Worm (Caenorhabditis elegans) whole organism, L1 larva: ENCODE data around the gene pfd-4.

Experiments used
- C16A3.4 ChIP-seq: fragments of 150-350 bp; optimal IDR thresholded peaks from 2 replicates; lab custom pipeline; 2014; ENCODE audit warnings: missing biosample characterization, missing genetic modification characterization
- F16B12.6 ChIP-seq: fragments of 150-350 bp; optimal IDR thresholded peaks from 2 replicates; lab custom pipeline; 2014; ENCODE audit warnings: missing biosample characterization, missing genetic modification characterization
- aha-1 ChIP-seq: fragments of 150-350 bp; optimal IDR thresholded peaks from 2 replicates; lab custom pipeline; 2014; ENCODE audit warnings: missing biosample characterization, missing genetic modification characterization
- alr-1 ChIP-seq: fragments of 200-800 bp; sonication (Bioruptor generic); optimal IDR thresholded peaks from 2 replicates; lab custom pipeline; 2018; ENCODE audit warnings: borderline replicate concordance, mild to moderate bottlenecking, missing genetic modification characterization, missing compliant biosample characterization
- blmp-1 ChIP-seq: fragments of 150-350 bp; optimal IDR thresholded peaks from 2 replicates; lab custom pipeline; 2014; ENCODE audit warnings: missing biosample characterization, missing genetic modification characterization
- ceh-63 ChIP-seq: fragments of 200-800 bp; sonication (Bioruptor generic); optimal IDR thresholded peaks from 2 replicates; lab custom pipeline; 2018; ENCODE audit warnings: mild to moderate bottlenecking, missing genetic modification characterization, missing compliant biosample characterization
- ceh-82 ChIP-seq, 3 experiments: fragments of 150-350 bp in 1 of 3; sonication (generic microtip) in 2 of 3; optimal IDR thresholded peaks; 2 replicates each; lab custom pipeline; 2014 to 2017; ENCODE audit warnings: missing biosample characterization in 3 of 3, missing genetic modification characterization in 3 of 3
- ceh-88 ChIP-seq: fragments of 200-800 bp; sonication (Bioruptor generic); IDR thresholded peaks from 2 replicates; pipeline ENCODE4 v1.3.6; 2022; ENCODE audit warnings: missing genetic modification characterization, missing compliant biosample characterization
- ceh-90 ChIP-seq: sonication (generic microtip); optimal IDR thresholded peaks from 2 replicates; lab custom pipeline; 2016; ENCODE audit warnings: missing genetic modification characterization, missing compliant biosample characterization
- dpl-1 ChIP-seq, 3 experiments: fragments of 150-350 bp in 2 of 3; sonication (generic microtip) in 1 of 3; optimal IDR thresholded peaks; 2 replicates each; lab custom pipeline; 2014 to 2017; ENCODE audit warnings: missing biosample characterization in 3 of 3, missing genetic modification characterization in 3 of 3, missing genetic modification reagents in 3 of 3
- dsc-1 ChIP-seq: sonication (generic microtip); optimal IDR thresholded peaks from 2 replicates; lab custom pipeline; 2016; ENCODE audit warnings: mild to moderate bottlenecking, missing genetic modification characterization, missing compliant biosample characterization
- efl-1 ChIP-seq, 4 experiments: fragments of 150-350 bp; optimal IDR thresholded peaks in 3 of 4; peaks in 1 of 4; 1 replicate in 1 of 4; 2 replicates in 3 of 4; lab custom pipeline; 2014; ENCODE audit warnings: missing biosample characterization in 2 of 4, missing genetic modification characterization in 2 of 4, missing genetic modification reagents in 2 of 4
- efl-3 ChIP-seq: fragments of 200-800 bp; sonication (Bioruptor generic); optimal IDR thresholded peaks from 2 replicates; lab custom pipeline; 2018; ENCODE audit warnings: mild to moderate bottlenecking, missing genetic modification characterization, missing compliant biosample characterization
- egl-27 ChIP-seq, 2 experiments: fragments of 150-350 bp in 1 of 2; sonication (generic microtip); optimal IDR thresholded peaks; 3 replicates each; lab custom pipeline; 2017 to 2018; ENCODE audit warnings: missing biosample characterization in 2 of 2, missing genetic modification characterization in 2 of 2, missing genetic modification reagents in 2 of 2
- elt-3 ChIP-seq, 6 experiments: fragments of 150-350 bp in 1 of 6; sonication (generic microtip); optimal IDR thresholded peaks; 2 replicates each; lab custom pipeline; 2017 to 2018; ENCODE audit warnings: missing biosample characterization in 6 of 6, missing genetic modification characterization in 6 of 6, inconsistent platforms in 1 of 6
- ets-5 ChIP-seq: fragments of 200-800 bp; sonication (Bioruptor generic); IDR thresholded peaks from 2 replicates; pipeline ENCODE4 v1.3.6; 2022; ENCODE audit warnings: missing genetic modification characterization, missing compliant biosample characterization
- fkh-8 ChIP-seq: sonication (generic microtip); optimal IDR thresholded peaks from 2 replicates; lab custom pipeline; 2016; ENCODE audit warnings: mild to moderate bottlenecking, missing genetic modification characterization, missing compliant biosample characterization
- fos-1 ChIP-seq: fragments of 150-350 bp; optimal IDR thresholded peaks from 2 replicates; lab custom pipeline; 2014; ENCODE audit warnings: missing biosample characterization, missing genetic modification characterization
- hlh-4 ChIP-seq: sonication (generic microtip); optimal IDR thresholded peaks from 2 replicates; lab custom pipeline; 2016; ENCODE audit warnings: mild to moderate bottlenecking, missing genetic modification characterization, missing compliant biosample characterization
- hpl-2 ChIP-seq: fragments of 150-350 bp; optimal IDR thresholded peaks from 2 replicates; lab custom pipeline; 2014; ENCODE audit warnings: missing biosample characterization, missing genetic modification reagents, missing genetic modification characterization
- irx-1 ChIP-seq: sonication (generic microtip); optimal IDR thresholded peaks from 2 replicates; lab custom pipeline; 2016; ENCODE audit warnings: missing genetic modification characterization, missing compliant biosample characterization
- lin-13 ChIP-seq: fragments of 150-350 bp; optimal IDR thresholded peaks from 2 replicates; lab custom pipeline; 2014; ENCODE audit warnings: missing biosample characterization, missing genetic modification reagents, missing genetic modification characterization
- lin-14 ChIP-seq: fragments of 200-800 bp; sonication (Bioruptor generic); optimal IDR thresholded peaks from 2 replicates; lab custom pipeline; 2018; ENCODE audit warnings: mild to moderate bottlenecking, missing genetic modification characterization, moderate library complexity, missing compliant biosample characterization
- lin-15B ChIP-seq: fragments of 150-350 bp; sonication (generic microtip); optimal IDR thresholded peaks from 3 replicates; lab custom pipeline; 2014; ENCODE audit warnings: missing biosample characterization, missing genetic modification characterization
- lin-35 ChIP-seq, 2 experiments: fragments of 150-350 bp; optimal IDR thresholded peaks; 2 replicates each; lab custom pipeline; 2014; ENCODE audit warnings: missing biosample characterization in 2 of 2, missing genetic modification characterization in 2 of 2, missing genetic modification reagents in 2 of 2
- lir-3 ChIP-seq: sonication (generic microtip); optimal IDR thresholded peaks from 2 replicates; lab custom pipeline; 2016; ENCODE audit warnings: mild to moderate bottlenecking, missing genetic modification characterization, moderate library complexity, missing compliant biosample characterization; ENCODE audit not compliant: poor library complexity
- lsy-2 ChIP-seq, 2 experiments: fragments of 150-350 bp; optimal IDR thresholded peaks; 2 replicates each; lab custom pipeline; 2014; ENCODE audit warnings: missing biosample characterization in 2 of 2, missing genetic modification characterization in 2 of 2
- mab-9 ChIP-seq: fragments of 200-800 bp; sonication (Bioruptor generic); IDR thresholded peaks from 2 replicates; pipeline ENCODE4 v1.3.6; 2022; ENCODE audit warnings: missing genetic modification reagents, missing genetic modification characterization, missing compliant biosample characterization
- mdl-1 ChIP-seq, 2 experiments: fragments of 150-350 bp; optimal IDR thresholded peaks; 2 replicates each; lab custom pipeline; 2014 to 2017; ENCODE audit warnings: missing biosample characterization in 2 of 2, missing genetic modification characterization in 2 of 2, inconsistent platforms in 1 of 2
- mep-1 ChIP-seq: fragments of 150-350 bp; optimal IDR thresholded peaks from 2 replicates; lab custom pipeline; 2014; ENCODE audit warnings: missing biosample characterization, missing genetic modification characterization
- nhr-19 ChIP-seq: fragments of 200-800 bp; sonication (Bioruptor generic); conservative IDR thresholded peaks from 2 replicates; pipeline ENCODE4 v1.3.6; 2022; ENCODE audit warnings: missing genetic modification characterization, missing compliant biosample characterization
- nhr-20 ChIP-seq: sonication (generic microtip); optimal IDR thresholded peaks from 2 replicates; lab custom pipeline; 2016; ENCODE audit warnings: mild to moderate bottlenecking, missing genetic modification characterization, missing compliant biosample characterization
- nhr-71 ChIP-seq: sonication (generic microtip); optimal IDR thresholded peaks from 2 replicates; lab custom pipeline; 2016; ENCODE audit warnings: mild to moderate bottlenecking, missing genetic modification characterization, moderate library complexity, missing compliant biosample characterization
- nhr-77 ChIP-seq: fragments of 150-350 bp; optimal IDR thresholded peaks from 2 replicates; lab custom pipeline; 2014; ENCODE audit warnings: missing biosample characterization, missing genetic modification characterization
- nhr-84 ChIP-seq: sonication (generic microtip); optimal IDR thresholded peaks from 2 replicates; lab custom pipeline; 2017; ENCODE audit warnings: missing biosample characterization, missing genetic modification characterization
- nhr-90 ChIP-seq: sonication (generic microtip); optimal IDR thresholded peaks from 2 replicates; lab custom pipeline; 2016; ENCODE audit warnings: mild to moderate bottlenecking, missing genetic modification characterization, missing compliant biosample characterization; ENCODE audit not compliant: poor library complexity
- pag-3 ChIP-seq: sonication (generic microtip); optimal IDR thresholded peaks from 2 replicates; lab custom pipeline; 2017; ENCODE audit warnings: missing genetic modification characterization, mild to moderate bottlenecking, missing compliant biosample characterization, antibody characterized with exemption, borderline replicate concordance; ENCODE audit not compliant: insufficient read depth
- pax-3 ChIP-seq: fragments of 200-800 bp; sonication (Bioruptor generic); optimal IDR thresholded peaks from 2 replicates; lab custom pipeline; 2018; ENCODE audit warnings: mild to moderate bottlenecking, missing genetic modification characterization, moderate library complexity, missing compliant biosample characterization
- pqm-1 ChIP-seq: sonication (generic microtip); optimal IDR thresholded peaks from 3 replicates; lab custom pipeline; 2017; ENCODE audit warnings: missing biosample characterization, missing genetic modification characterization
- rnt-1 ChIP-seq: sonication (generic microtip); optimal IDR thresholded peaks from 2 replicates; lab custom pipeline; 2016; ENCODE audit warnings: mild to moderate bottlenecking, missing genetic modification characterization, moderate library complexity, missing compliant biosample characterization
- snpc-4 ChIP-seq: fragments of 150-350 bp; optimal IDR thresholded peaks from 2 replicates; lab custom pipeline; 2014; ENCODE audit warnings: missing biosample characterization, missing genetic modification characterization
- snu-23 ChIP-seq: sonication (generic microtip); optimal IDR thresholded peaks from 2 replicates; lab custom pipeline; 2016; ENCODE audit warnings: missing genetic modification characterization, missing compliant biosample characterization
- sox-4 ChIP-seq: sonication (generic microtip); optimal IDR thresholded peaks from 2 replicates; lab custom pipeline; 2016; ENCODE audit warnings: missing genetic modification characterization, missing compliant biosample characterization
- sptf-1 ChIP-seq: fragments of 150-350 bp; optimal IDR thresholded peaks from 2 replicates; lab custom pipeline; 2014; ENCODE audit warnings: missing biosample characterization, missing genetic modification characterization
- tbx-2 ChIP-seq: sonication (generic microtip); optimal IDR thresholded peaks from 2 replicates; lab custom pipeline; 2016; ENCODE audit warnings: missing genetic modification characterization, missing compliant biosample characterization
- unc-30 ChIP-seq: sonication (generic microtip); optimal IDR thresholded peaks from 2 replicates; lab custom pipeline; 2017; ENCODE audit warnings: missing biosample characterization, missing genetic modification characterization
- unc-62 ChIP-seq: fragments of 150-350 bp; optimal IDR thresholded peaks from 2 replicates; lab custom pipeline; 2014; ENCODE audit warnings: missing biosample characterization, missing genetic modification reagents, missing genetic modification characterization
- vab-15 ChIP-seq: sonication (generic microtip); optimal IDR thresholded peaks from 2 replicates; lab custom pipeline; 2017; ENCODE audit warnings: missing genotype, mild to moderate bottlenecking, missing genetic modification characterization, missing compliant biosample characterization
- xbp-1 ChIP-seq: sonication (generic microtip); optimal IDR thresholded peaks from 2 replicates; lab custom pipeline; 2016; ENCODE audit warnings: missing genetic modification characterization, missing compliant biosample characterization
- ztf-4 ChIP-seq: fragments of 150-350 bp; optimal IDR thresholded peaks from 2 replicates; lab custom pipeline; 2014; ENCODE audit warnings: missing biosample characterization, missing genetic modification characterization

pfd-4 gene

DNA sequence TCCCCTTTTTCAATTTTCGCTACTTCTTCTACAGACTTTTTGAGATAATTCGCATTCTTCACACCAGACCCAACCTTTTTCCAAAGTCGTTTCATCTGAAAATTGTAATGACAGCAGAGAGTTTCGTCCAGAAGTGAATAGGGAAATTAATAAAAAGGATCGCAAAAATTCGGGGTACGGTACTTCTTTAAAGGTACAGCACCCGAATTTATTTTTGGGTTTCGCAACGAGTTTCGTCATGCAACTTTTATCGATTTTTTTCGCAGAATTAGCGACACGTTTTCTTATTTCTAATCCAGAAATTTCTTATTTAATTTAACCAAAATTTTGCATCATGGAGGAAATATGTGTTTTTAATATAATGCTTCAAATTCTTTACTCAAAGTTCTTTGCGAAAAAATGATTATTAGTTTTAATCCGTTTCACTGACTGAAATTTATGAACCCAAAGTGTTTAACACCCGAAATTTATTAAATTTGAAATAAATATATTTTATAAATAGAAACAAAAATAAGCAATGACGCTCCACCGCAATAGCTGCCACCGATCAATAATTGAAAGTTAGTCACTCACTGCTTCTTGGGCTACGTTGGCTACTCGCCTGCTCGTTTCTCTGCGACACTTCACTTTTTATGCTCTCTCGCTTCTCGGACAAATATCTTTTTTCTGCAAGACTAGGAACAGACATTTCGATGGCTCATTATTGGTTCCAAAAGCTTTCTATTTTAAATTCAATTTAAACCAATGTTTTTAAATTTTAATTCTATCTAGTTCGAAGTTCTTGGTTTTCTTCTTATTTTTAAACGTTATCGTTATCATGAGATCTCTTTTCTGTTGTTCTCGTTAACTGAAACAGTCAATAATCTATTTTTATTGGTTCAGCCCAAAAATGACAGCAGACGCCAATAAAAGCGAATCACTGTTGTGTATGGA is 16.6 kb upstream of the pfd-4 start, which contains the start of the genes B0035.15 and dnj-1:
Gene B0035.15 (minus strand): TSS at position 99 of the 933 bp plus-strand sequence.
Gene dnj-1 (plus strand): TSS at position 883 of the 933 bp plus-strand sequence.
- TF ChIP-seq C16A3.4 (tag; lab: Kevin White, UChicago) (peak; percentile 30), vab-15 (tag; lab: Kevin White, UChicago) (no peak), fos-1 (tag; lab: Kevin White, UChicago) (no peak), lir-3 (tag; lab: Kevin White, UChicago) (no peak), ceh-90 (no peak), pag-3 (no peak), pax-3 (no peak), ceh-82 (tag; optimal IDR thresholded peaks at IDR 0.05; lab: Kevin White, UChicago) (peak in 2 of 3 experiments; percentile 19 to 39), unc-62 (GFP tag; lab: Kevin White, UChicago) (no peak), xbp-1 (tag; lab: Kevin White, UChicago) (peak; percentile 61), ztf-4 (tag; lab: Kevin White, UChicago) (no peak), sptf-1 (tag; lab: Kevin White, UChicago) (no peak), hlh-4 (tag; lab: Kevin White, UChicago) (no peak), lin-15B (tag; lab: Kevin White, UChicago) (peak; percentile 26), F16B12.6 (tag; lab: Kevin White, UChicago) (no peak), blmp-1 (tag; lab: Kevin White, UChicago) (peak; percentile 89), dsc-1 (peak; percentile 60), nhr-19 (GFP tag; lab: Robert Waterston, UW) (no peak), pqm-1 (tag; lab: Kevin White, UChicago) (no peak), unc-30 (no peak), egl-27 (tag; optimal IDR thresholded peaks at IDR 0.05; lab: Kevin White, UChicago) (no peak), mep-1 (tag; lab: Kevin White, UChicago) (peak; percentile 37), nhr-20 (no peak), lsy-2 (tag; optimal IDR thresholded peaks at IDR 0.05; lab: Kevin White, UChicago) (peak; percentile 43 to 57), aha-1 (tag; lab: Kevin White, UChicago) (no peak), dpl-1 (GFP tag; optimal IDR thresholded peaks at IDR 0.05; lab: Kevin White, UChicago) (peak in 1 of 3 experiments; percentile 43), snpc-4 (tag; lab: Kevin White, UChicago) (peak; percentile 23), irx-1 (tag; lab: Kevin White, UChicago) (no peak), ceh-63 (no peak), ceh-88 (no peak), efl-3 (GFP tag; lab: Kevin White, UChicago) (no peak), lin-13 (no peak), lin-35 (GFP tag; optimal IDR thresholded peaks at IDR 0.05; lab: Kevin White, UChicago) (peak; percentile 21 to 23), alr-1 (tag; lab: Kevin White, UChicago) (no peak), hpl-2 (GFP tag; lab: Kevin White, UChicago) (no peak), ets-5 (no peak), lin-14 (peak; percentile 78), elt-3 (tag; optimal IDR thresholded peaks at IDR 0.05; lab: Kevin White, UChicago) (no peak), sox-4 (tag; lab: Kevin White, UChicago) (no peak), nhr-90 (tag; lab: Kevin White, UChicago) (peak; percentile 17), nhr-77 (tag; lab: Kevin White, UChicago) (no peak), fkh-8 (tag; lab: Kevin White, UChicago) (no peak), tbx-2 (tag; lab: Kevin White, UChicago) (peak; percentile 16), nhr-71 (tag; lab: Kevin White, UChicago) (peak; percentile 50), mab-9 (no peak), efl-1 (optimal IDR thresholded peaks at IDR 0.05; lab: Kevin White, UChicago) (peak; percentile 17 to 30), efl-1 (GFP tag; optimal IDR thresholded peaks at IDR 0.05 in 1 of 2; lab: Kevin White, UChicago) (peak; percentile 35 to 47), snu-23 (GFP tag; lab: Kevin White, UChicago) (peak; percentile 30), rnt-1 (peak; percentile 32), mdl-1 (tag; optimal IDR thresholded peaks at IDR 0.05; lab: Kevin White, UChicago) (peak in 1 of 2 experiments; percentile 12), nhr-84 (tag; lab: Kevin White, UChicago) (no peak)
